Fruit fly (Drosophila melanogaster) whole organism, wandering third instar larva: ENCODE measurements around the gene PMCA.

Experiments used
- Hnf4 ChIP-seq: fragments of 200-800 bp; sonication (Bioruptor generic); optimal IDR thresholded peaks from 2 replicates; lab custom pipeline; 2016; ENCODE audit warnings: missing biosample characterization, mild to moderate bottlenecking, missing genetic modification characterization
- Hr78 ChIP-seq: fragments of >200 bp; optimal IDR thresholded peaks from 2 replicates; lab custom pipeline; 2017; ENCODE audit warnings: missing biosample characterization, missing genetic modification characterization
- Rel ChIP-seq, 2 experiments: fragments of 200-800 bp; sonication (Bioruptor generic) in 1 of 2; optimal IDR thresholded peaks; 2 replicates in 1 of 2; 3 replicates in 1 of 2; lab custom pipeline; 2016 to 2019; ENCODE audit warnings: mild to moderate bottlenecking in 2 of 2, missing biosample characterization in 2 of 2, missing genetic modification characterization in 2 of 2, moderate library complexity in 1 of 2
- pan ChIP-seq: fragments of >200 bp; optimal IDR thresholded peaks from 2 replicates; lab custom pipeline; 2017
- rgr ChIP-seq: fragments of 200-800 bp; sonication (Bioruptor generic); optimal IDR thresholded peaks from 3 replicates; lab custom pipeline; 2016; ENCODE audit warnings: missing biosample characterization, mild to moderate bottlenecking, missing genetic modification characterization
- usp ChIP-seq: fragments of >200 bp; optimal IDR thresholded peaks from 2 replicates; lab custom pipeline; 2017; ENCODE audit warnings: missing biosample characterization, missing genetic modification characterization

DNA sequence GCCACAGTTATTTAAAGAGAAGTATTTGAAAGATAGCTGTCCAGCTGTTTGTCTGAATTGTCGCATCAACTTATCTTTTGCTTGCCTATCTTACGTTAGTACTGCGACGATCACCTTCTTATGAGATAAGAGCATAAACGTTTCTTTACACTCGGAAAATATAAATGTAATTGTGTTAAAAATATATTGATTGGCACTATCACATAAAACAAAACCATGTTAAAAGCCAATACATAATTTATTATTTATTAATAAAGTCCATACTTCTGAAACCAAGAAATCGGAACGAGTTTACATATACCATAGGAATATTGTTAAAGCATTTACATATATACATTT is 182 bp upstream of the PMCA start:
- TF ChIP-seq pan (lab: Kevin White, UChicago) (no peak), usp (GFP tag; lab: Kevin White, UChicago) (no peak), rgr (GFP tag; lab: Kevin White, UChicago) (no peak), Rel (GFP tag; optimal IDR thresholded peaks at IDR 0.05; lab: Kevin White, UChicago) (no peak), Rel (tag; optimal IDR thresholded peaks at IDR 0.05; lab: Kevin White, UChicago) (no peak), Hnf4 (GFP tag; lab: Kevin White, UChicago) (no peak), Hr78 (GFP tag; lab: Kevin White, UChicago) (no peak)
